Worm (Caenorhabditis elegans) whole organism, L4 larva: Measurements from ENCODE around the gene C06G1.1.

Experiments
- F10B5.3 ChIP-seq: sonication (generic microtip); optimal IDR thresholded peaks from 2 replicates; lab custom pipeline; 2016; ENCODE audit warnings: mild to moderate bottlenecking, missing genetic modification characterization, missing compliant biosample characterization
- F26F4.8 ChIP-seq: fragments of 200-800 bp; sonication (Bioruptor generic); conservative IDR thresholded peaks from 2 replicates; pipeline ENCODE4 v1.3.6; 2022; ENCODE audit warnings: missing genetic modification characterization, missing compliant biosample characterization
- R02D3.7 ChIP-seq: fragments of 150-350 bp; sonication (generic microtip); optimal IDR thresholded peaks from 3 replicates; lab custom pipeline; 2014; ENCODE audit warnings: missing biosample characterization, missing genetic modification characterization
- Y105C5A.15 ChIP-seq: fragments of 200-800 bp; sonication (Bioruptor generic); IDR thresholded peaks from 2 replicates; pipeline ENCODE4 v1.3.6; 2022; ENCODE audit warnings: missing genetic modification characterization, missing compliant biosample characterization
- Y5F2A.4 ChIP-seq: fragments of 200-800 bp; sonication (Bioruptor generic); optimal IDR thresholded peaks from 2 replicates; lab custom pipeline; 2018; ENCODE audit warnings: mild to moderate bottlenecking, missing genetic modification characterization, missing compliant biosample characterization
- aha-1 ChIP-seq: fragments of 150-350 bp; peaks from one replicate; lab custom pipeline; 2014; ENCODE audit warnings: missing biosample characterization, missing genetic modification characterization
- ama-1 ChIP-seq: fragments of 150-350 bp; optimal IDR thresholded peaks from 2 replicates; lab custom pipeline; 2014; ENCODE audit warnings: inconsistent platforms, mixed read lengths
- ceh-20 ChIP-seq: fragments of 200-800 bp; sonication (Bioruptor generic); IDR thresholded peaks from 2 replicates; pipeline ENCODE4 v1.3.6; 2022; ENCODE audit warnings: missing genetic modification reagents, missing genetic modification characterization, missing compliant biosample characterization
- ceh-32 ChIP-seq: sonication (generic microtip); optimal IDR thresholded peaks from 2 replicates; lab custom pipeline; 2016; ENCODE audit warnings: mild to moderate bottlenecking, missing genetic modification characterization, missing compliant biosample characterization; ENCODE audit not compliant: poor library complexity
- ceh-62 ChIP-seq: sonication (generic microtip); optimal IDR thresholded peaks from 2 replicates; lab custom pipeline; 2017; ENCODE audit warnings: missing biosample characterization, missing genetic modification characterization
- ctbp-1 ChIP-seq: fragments of 200-800 bp; sonication (Bioruptor generic); IDR thresholded peaks from 2 replicates; pipeline ENCODE4 v1.3.6; 2022; ENCODE audit warnings: missing genetic modification reagents, missing genetic modification characterization, missing compliant biosample characterization
- daf-16 ChIP-seq, 3 experiments: sonication (generic microtip); optimal IDR thresholded peaks; 2 replicates each; lab custom pipeline; 2016 to 2017; ENCODE audit warnings: missing genetic modification characterization in 3 of 3, missing genetic modification reagents in 3 of 3, mild to moderate bottlenecking in 2 of 3, missing compliant biosample characterization in 2 of 3, missing biosample characterization in 1 of 3, moderate library complexity in 1 of 3
- daf-19 ChIP-seq: fragments of 200-800 bp; sonication (Bioruptor generic); conservative IDR thresholded peaks from 2 replicates; pipeline ENCODE4 v1.3.6; 2022; ENCODE audit warnings: missing genetic modification characterization, missing compliant biosample characterization
- daf-8 ChIP-seq: fragments of 200-800 bp; sonication (Bioruptor generic); IDR thresholded peaks from 2 replicates; pipeline ENCODE4 v1.3.6; 2022; ENCODE audit warnings: missing genetic modification characterization, missing compliant biosample characterization
- dmd-6 ChIP-seq: fragments of 200-800 bp; sonication (Bioruptor generic); IDR thresholded peaks from 2 replicates; pipeline ENCODE4 v1.3.6; 2022; ENCODE audit warnings: missing genetic modification reagents, missing genetic modification characterization, missing compliant biosample characterization
- dmd-8 ChIP-seq: fragments of 200-800 bp; sonication (Bioruptor generic); IDR thresholded peaks from 2 replicates; pipeline ENCODE4 v1.3.6; 2022; ENCODE audit warnings: missing genetic modification characterization, missing compliant biosample characterization
- dmd-9 ChIP-seq: fragments of 200-800 bp; sonication (Bioruptor generic); IDR thresholded peaks from 2 replicates; pipeline ENCODE4 v1.3.6; 2022; ENCODE audit warnings: missing genetic modification reagents, missing genetic modification characterization, missing compliant biosample characterization
- dpl-1 ChIP-seq: fragments of 150-350 bp; optimal IDR thresholded peaks from 2 replicates; lab custom pipeline; 2014; ENCODE audit warnings: missing biosample characterization, missing genetic modification reagents, missing genetic modification characterization
- dve-1 ChIP-seq: sonication (generic microtip); optimal IDR thresholded peaks from 2 replicates; lab custom pipeline; 2017; ENCODE audit warnings: antibody characterized with exemption, mild to moderate bottlenecking, missing genetic modification characterization, missing compliant biosample characterization; ENCODE audit not compliant: insufficient read depth
- gei-8 ChIP-seq: fragments of 200-800 bp; sonication (Bioruptor generic); optimal IDR thresholded peaks from 2 replicates; lab custom pipeline; 2018; ENCODE audit warnings: mild to moderate bottlenecking, missing genetic modification characterization, missing compliant biosample characterization
- hlh-30 ChIP-seq: sonication (generic microtip); optimal IDR thresholded peaks from 2 replicates; lab custom pipeline; 2017; ENCODE audit warnings: antibody characterized with exemption, mild to moderate bottlenecking, missing genetic modification characterization, missing compliant biosample characterization; ENCODE audit not compliant: insufficient read depth
- hmg-1.1 ChIP-seq: fragments of 200-800 bp; sonication (Bioruptor generic); IDR thresholded peaks from 2 replicates; pipeline ENCODE4 v1.3.6; 2022; ENCODE audit warnings: missing genetic modification reagents, missing genetic modification characterization, missing compliant biosample characterization
- lin-1 ChIP-seq: fragments of 200-800 bp; sonication (Bioruptor generic); IDR thresholded peaks from 2 replicates; pipeline ENCODE4 v1.3.6; 2022; ENCODE audit warnings: missing genetic modification reagents, missing genetic modification characterization, missing compliant biosample characterization
- lin-13 ChIP-seq: fragments of 150-350 bp; optimal IDR thresholded peaks from 2 replicates; lab custom pipeline; 2014; ENCODE audit warnings: missing biosample characterization, missing genetic modification reagents, missing genetic modification characterization
- lin-29 ChIP-seq: fragments of 200-800 bp; sonication (Bioruptor generic); IDR thresholded peaks from 2 replicates; pipeline ENCODE4 v1.3.6; 2022; ENCODE audit warnings: missing genetic modification reagents, missing genetic modification characterization, missing compliant biosample characterization
- lin-39 ChIP-seq: fragments of 150-350 bp; optimal IDR thresholded peaks from 2 replicates; lab custom pipeline; 2014; ENCODE audit warnings: missing biosample characterization, missing genetic modification reagents, missing genetic modification characterization
- lir-3 ChIP-seq: sonication (generic microtip); optimal IDR thresholded peaks from 2 replicates; lab custom pipeline; 2016; ENCODE audit warnings: mild to moderate bottlenecking, missing genetic modification characterization, missing compliant biosample characterization
- lsy-2 ChIP-seq, 2 experiments: fragments of 150-350 bp in 1 of 2; sonication (generic microtip) in 1 of 2; optimal IDR thresholded peaks; 2 replicates each; lab custom pipeline; 2014 to 2017; ENCODE audit warnings: missing biosample characterization in 2 of 2, missing genetic modification characterization in 2 of 2
- madf-5 ChIP-seq, 2 experiments: fragments of 200-800 bp; sonication (Bioruptor generic); IDR thresholded peaks; 2 replicates each; pipeline ENCODE4 v1.3.6; 2022; ENCODE audit warnings: missing compliant biosample characterization in 2 of 2, missing genetic modification characterization in 2 of 2
- madf-9 ChIP-seq: fragments of 200-800 bp; sonication (Bioruptor generic); conservative IDR thresholded peaks from 2 replicates; pipeline ENCODE4 v1.3.6; 2022; ENCODE audit warnings: missing genetic modification reagents, missing genetic modification characterization, missing compliant biosample characterization
- mxl-3 ChIP-seq: fragments of 200-800 bp; sonication (Bioruptor generic); optimal IDR thresholded peaks from 2 replicates; lab custom pipeline; 2018; ENCODE audit warnings: mild to moderate bottlenecking, missing genetic modification characterization, missing compliant biosample characterization
- nhr-10 ChIP-seq: fragments of 150-350 bp; optimal IDR thresholded peaks from 2 replicates; lab custom pipeline; 2014; ENCODE audit warnings: missing biosample characterization, missing genetic modification characterization
- nhr-102 ChIP-seq: sonication (generic microtip); optimal IDR thresholded peaks from 2 replicates; lab custom pipeline; 2016; ENCODE audit warnings: mild to moderate bottlenecking, missing genetic modification characterization, moderate library complexity, missing compliant biosample characterization
- nhr-111 ChIP-seq: fragments of 200-800 bp; sonication (Bioruptor generic); optimal IDR thresholded peaks from 2 replicates; lab custom pipeline; 2018; ENCODE audit warnings: mild to moderate bottlenecking, missing genetic modification characterization, missing compliant biosample characterization
- nhr-237 ChIP-seq: sonication (generic microtip); optimal IDR thresholded peaks from 2 replicates; lab custom pipeline; 2017; ENCODE audit warnings: missing biosample characterization, missing genetic modification characterization
- nhr-25 ChIP-seq: sonication (generic microtip); optimal IDR thresholded peaks from 2 replicates; lab custom pipeline; 2017; ENCODE audit warnings: missing genetic modification characterization, mild to moderate bottlenecking, missing compliant biosample characterization, antibody characterized with exemption, moderate library complexity, borderline replicate concordance; ENCODE audit not compliant: insufficient read depth
- nhr-41 ChIP-seq: fragments of 200-800 bp; sonication (Bioruptor generic); IDR thresholded peaks from 2 replicates; pipeline ENCODE4 v1.3.6; 2022; ENCODE audit warnings: missing genetic modification reagents, missing genetic modification characterization, missing compliant biosample characterization
- nhr-42 ChIP-seq: fragments of 200-800 bp; sonication (Bioruptor generic); IDR thresholded peaks from 2 replicates; pipeline ENCODE4 v1.3.6; 2022; ENCODE audit warnings: missing genetic modification characterization, missing compliant biosample characterization
- nhr-76 ChIP-seq: fragments of 150-350 bp; optimal IDR thresholded peaks from 2 replicates; lab custom pipeline; 2014; ENCODE audit warnings: missing biosample characterization, missing genetic modification characterization
- nhr-77 ChIP-seq: fragments of 150-350 bp; optimal IDR thresholded peaks from 2 replicates; lab custom pipeline; 2014; ENCODE audit warnings: missing biosample characterization, missing genetic modification characterization
- pqm-1 ChIP-seq: sonication (generic microtip); optimal IDR thresholded peaks from 2 replicates; lab custom pipeline; 2017; ENCODE audit warnings: missing biosample characterization, missing genetic modification characterization
- rbr-2 ChIP-seq: sonication (generic microtip); optimal IDR thresholded peaks from 2 replicates; lab custom pipeline; 2016; ENCODE audit warnings: missing genotype, missing genetic modification characterization, missing compliant biosample characterization
- skn-1 ChIP-seq: fragments of 150-350 bp; optimal IDR thresholded peaks from 2 replicates; lab custom pipeline; 2014; ENCODE audit warnings: missing biosample characterization, missing genetic modification characterization
- snpc-4 ChIP-seq: fragments of 150-350 bp; optimal IDR thresholded peaks from 2 replicates; lab custom pipeline; 2014; ENCODE audit warnings: missing biosample characterization, missing genetic modification characterization
- spr-3 ChIP-seq: fragments of 200-800 bp; sonication (Bioruptor generic); optimal IDR thresholded peaks from 2 replicates; lab custom pipeline; 2018; ENCODE audit warnings: mild to moderate bottlenecking, missing genetic modification characterization, missing compliant biosample characterization
- tag-97 ChIP-seq: fragments of 200-800 bp; sonication (Bioruptor generic); IDR thresholded peaks from 2 replicates; pipeline ENCODE4 v1.3.6; 2022; ENCODE audit warnings: missing genetic modification characterization, missing compliant biosample characterization
- vab-7 ChIP-seq: fragments of 200-800 bp; sonication (Bioruptor generic); IDR thresholded peaks from 2 replicates; pipeline ENCODE4 v1.3.6; 2022; ENCODE audit warnings: missing genetic modification reagents, missing genetic modification characterization, missing compliant biosample characterization
- zfp-2 ChIP-seq: sonication (generic microtip); optimal IDR thresholded peaks from 2 replicates; lab custom pipeline; 2016; ENCODE audit warnings: mild to moderate bottlenecking, missing genetic modification characterization, missing compliant biosample characterization
- zfp-3 ChIP-seq: fragments of 200-800 bp; sonication (Bioruptor generic); conservative IDR thresholded peaks from 2 replicates; pipeline ENCODE4 v1.3.6; 2022; ENCODE audit warnings: missing genetic modification reagents, missing genetic modification characterization, missing compliant biosample characterization
- ztf-11 ChIP-seq: fragments of 150-350 bp; optimal IDR thresholded peaks from 2 replicates; lab custom pipeline; 2014; ENCODE audit warnings: missing biosample characterization, missing genetic modification characterization
- ztf-7 ChIP-seq: fragments of 150-350 bp; optimal IDR thresholded peaks from 2 replicates; lab custom pipeline; 2014; ENCODE audit warnings: missing biosample characterization, missing genetic modification characterization

The C06G1.1 gene

DNA sequence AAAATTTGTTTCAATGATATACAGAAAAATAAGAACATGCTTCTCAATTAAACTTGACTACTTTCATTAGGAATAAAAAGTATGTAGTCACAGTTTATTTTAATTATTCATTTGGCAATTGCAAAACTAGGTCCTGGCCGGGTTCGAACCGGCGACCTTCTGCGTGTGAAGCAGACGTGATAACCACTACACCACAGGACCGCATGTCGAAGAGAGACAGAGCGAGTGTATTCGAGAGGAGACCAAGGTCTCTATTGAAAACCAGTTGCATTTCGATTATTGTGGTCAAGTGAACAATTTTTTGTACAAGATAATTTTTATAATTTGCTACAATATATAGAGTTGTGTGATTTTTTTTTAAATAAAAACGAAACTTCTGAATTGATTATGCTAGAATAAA lies 42.3 kb upstream of the C06G1.1 start (continued):
- TF ChIP-seq ctbp-1 (GFP tag; lab: Robert Waterston, UW) (peak; percentile 75; the same call in 1 of the 2 replicates), zfp-2 (tag; lab: Kevin White, UChicago) (peak; percentile 1), lsy-2 (tag; optimal IDR thresholded peaks at IDR 0.05; lab: Kevin White, UChicago) (no peak), dmd-8 (GFP tag; lab: Robert Waterston, UW) (peak; percentile 87), spr-3 (GFP tag; lab: Kevin White, UChicago) (peak; percentile 55), nhr-76 (tag; lab: Kevin White, UChicago) (no peak), daf-19 (peak; percentile 77), dmd-6 (GFP tag; lab: Robert Waterston, UW) (peak; percentile 70), skn-1 (tag; lab: Kevin White, UChicago) (no peak), gei-8 (GFP tag; lab: Kevin White, UChicago) (no peak), snpc-4 (peak; percentile 3), ceh-32 (peak; percentile 14), mxl-3 (GFP tag; lab: Kevin White, UChicago) (peak; percentile 50), lin-39 (tag; lab: Kevin White, UChicago) (no peak), madf-9 (peak; percentile 81), Y105C5A.15 (peak; percentile 68; the same call in 1 of the 2 replicates), dve-1 (tag; lab: Kevin White, UChicago) (no peak), ama-1 (no peak), lin-29 (peak; percentile 73), daf-16 (GFP tag; optimal IDR thresholded peaks at IDR 0.05; lab: Kevin White, UChicago) (peak; percentile 36 to 80), daf-16 (tag; optimal IDR thresholded peaks at IDR 0.05; lab: Kevin White, UChicago) (peak; percentile 58), ztf-7 (tag; lab: Kevin White, UChicago) (peak; percentile 62), nhr-10 (tag; lab: Kevin White, UChicago) (no peak), lir-3 (tag; lab: Kevin White, UChicago) (peak; percentile 42), F26F4.8 (peak; percentile 75), dmd-9 (peak; percentile 80), tag-97 (GFP tag; lab: Robert Waterston, UW) (no peak), nhr-77 (tag; lab: Kevin White, UChicago) (peak; percentile 55), nhr-102 (tag; lab: Kevin White, UChicago) (no peak), ztf-11 (no peak), lin-1 (GFP tag; lab: Robert Waterston, UW) (peak; percentile 43; the same call in 1 of the 2 replicates), nhr-42 (GFP tag; lab: Robert Waterston, UW) (peak; percentile 84), hmg-1.1 (GFP tag; lab: Robert Waterston, UW) (peak; percentile 92), rbr-2 (tag; lab: Kevin White, UChicago) (peak; percentile 80), hlh-30 (tag; lab: Kevin White, UChicago) (peak; percentile 58), vab-7 (peak; percentile 92), lin-13 (GFP tag; lab: Kevin White, UChicago) (peak; percentile 28), nhr-237 (no peak), nhr-41 (GFP tag; lab: Robert Waterston, UW) (peak; percentile 82; the same call in 1 of the 2 replicates), zfp-3 (GFP tag; lab: Robert Waterston, UW) (0 out of 2 replicates have a peak, but pooled peaks have one; percentile 26), R02D3.7 (tag; lab: Kevin White, UChicago) (no peak), aha-1 (tag; lab: Kevin White, UChicago) (peak; percentile 86), ceh-62 (tag; lab: Kevin White, UChicago) (no peak), ceh-20 (GFP tag; lab: Robert Waterston, UW) (peak; percentile 75), dpl-1 (GFP tag; lab: Kevin White, UChicago) (peak; percentile 24), nhr-25 (tag; lab: Kevin White, UChicago) (peak; percentile 33), nhr-111 (GFP tag; lab: Kevin White, UChicago) (no peak), Y5F2A.4 (peak; percentile 42), madf-5 (GFP tag; IDR thresholded peaks at IDR 0.05; lab: Robert Waterston, UW) (peak; percentile 80 to 86), F10B5.3 (tag; lab: Kevin White, UChicago) (peak; percentile 36), daf-8 (GFP tag; lab: Robert Waterston, UW) (no peak), pqm-1 (no peak)
